Fruit fly (Drosophila melanogaster): ENCODE data around the gene CG3777.

CG3777 gene

dm6 chrX:279097-279727 lies at the start of gene CG3777, which contains the start of gene ewg:
CG3777 (plus strand) TSS chrX:279703.
ewg (minus strand) TSS chrX:279718.
- TF ChIP-seq jim (GFP tag; optimal IDR thresholded peaks at IDR 0.05): no peak
- TF ChIP-seq Hr83 (GFP tag; optimal IDR thresholded peaks at IDR 0.05; ENCODE audit: poor library complexity, severe bottlenecking): peak; percentile 25
- peak; percentile 30 for TF ChIP-seq h (GFP tag; optimal IDR thresholded peaks at IDR 0.05)
- no peak for TF ChIP-seq Rel (GFP tag; optimal IDR thresholded peaks at IDR 0.05)
- peak; percentile 40 for TF ChIP-seq Rel (tag; optimal IDR thresholded peaks at IDR 0.05)
- TF ChIP-seq fru (GFP tag; optimal IDR thresholded peaks at IDR 0.05): no peak

dm6 chrX:245802-246201 lies 33.7 kb upstream of the CG3777 start, which contains the start of the genes CG3038 and G9a:
CG3038 (minus strand) TSS chrX:245856.
G9a (plus strand) TSS chrX:245978.
- TF ChIP-seq tai (GFP tag; optimal IDR thresholded peaks at IDR 0.05): peak; percentile 24
- TF ChIP-seq Hr78 (GFP tag; optimal IDR thresholded peaks at IDR 0.05): no peak
- TF ChIP-seq ey (GFP tag; optimal IDR thresholded peaks at IDR 0.05): no peak
- no peak for TF ChIP-seq Dif (GFP tag; optimal IDR thresholded peaks at IDR 0.05; ENCODE audit: partially characterized antibody)
- no peak for TF ChIP-seq dmrt93B (GFP tag; optimal IDR thresholded peaks at IDR 0.05)
- peak; percentile 20 for TF ChIP-seq Myc (optimal IDR thresholded peaks at IDR 0.05)
- peak; percentile 20 for TF ChIP-seq psq (GFP tag; optimal IDR thresholded peaks at IDR 0.05)
- TF ChIP-seq dl (GFP tag; optimal IDR thresholded peaks at IDR 0.05; ENCODE audit: insufficient read depth in 1 of 2, partially characterized antibody in 2 of 2): no peak
- peak; percentile 34 for TF ChIP-seq HLH106 (tag; optimal IDR thresholded peaks at IDR 0.05)
- TF ChIP-seq usp (GFP tag; optimal IDR thresholded peaks at IDR 0.05): no peak
- no peak for TF ChIP-seq CrebA (GFP tag; optimal IDR thresholded peaks at IDR 0.05; ENCODE audit: borderline replicate concordance)
- TF ChIP-seq foxo (GFP tag; optimal IDR thresholded peaks at IDR 0.05): peak in 1 of 2 experiments; percentile 32
- TF ChIP-seq rgr (GFP tag; optimal IDR thresholded peaks at IDR 0.05): peak; percentile 47
- TF ChIP-seq dsf (GFP tag; optimal IDR thresholded peaks at IDR 0.05; ENCODE audit: borderline replicate concordance): no peak
- TF ChIP-seq N (GFP tag; optimal IDR thresholded peaks at IDR 0.05): no peak
- TF ChIP-seq lola (GFP tag; optimal IDR thresholded peaks at IDR 0.05): no peak
- TF ChIP-seq woc (GFP tag; optimal IDR thresholded peaks at IDR 0.05): no peak
- TF ChIP-seq CG9705 (GFP tag; optimal IDR thresholded peaks at IDR 0.05): peak; percentile 14
- TF ChIP-seq GATAd (GFP tag; optimal IDR thresholded peaks at IDR 0.05): no peak
- no peak for TF ChIP-seq Rel (GFP tag; optimal IDR thresholded peaks at IDR 0.05)
- TF ChIP-seq Rel (tag; optimal IDR thresholded peaks at IDR 0.05): peak; percentile 91
- no peak for TF ChIP-seq Mio (GFP tag; optimal IDR thresholded peaks at IDR 0.05)
- TF ChIP-seq CG32264 (GFP tag; optimal IDR thresholded peaks at IDR 0.05): no peak
- no peak for TF ChIP-seq Dfd (GFP tag; optimal IDR thresholded peaks at IDR 0.05)
- no peak for TF ChIP-seq Vsx2 (GFP tag; optimal IDR thresholded peaks at IDR 0.05; ENCODE audit: partially characterized antibody)
- no peak for TF ChIP-seq Jra (GFP tag; optimal IDR thresholded peaks at IDR 0.05)
- TF ChIP-seq Hnf4 (GFP tag; optimal IDR thresholded peaks at IDR 0.05): no peak
- peak; percentile 29 for TF ChIP-seq fru (GFP tag; optimal IDR thresholded peaks at IDR 0.05)
- TF ChIP-seq brk (GFP tag; optimal IDR thresholded peaks at IDR 0.05): peak; percentile 39
- peak; percentile 13 for TF ChIP-seq OdsH (GFP tag; optimal IDR thresholded peaks at IDR 0.05)
- peak; percentile 26 for TF ChIP-seq br (GFP tag; optimal IDR thresholded peaks at IDR 0.05)
- TF ChIP-seq pan (optimal IDR thresholded peaks at IDR 0.05): no peak
- TF ChIP-seq sv (GFP tag; optimal IDR thresholded peaks at IDR 0.05): peak; percentile 10
- TF ChIP-seq Sp1 (GFP tag; optimal IDR thresholded peaks at IDR 0.05): peak; percentile 20
- peak; percentile 39 for TF ChIP-seq Hr83 (GFP tag; optimal IDR thresholded peaks at IDR 0.05; ENCODE audit: poor library complexity, severe bottlenecking)
- TF ChIP-seq Abd-B (GFP tag; optimal IDR thresholded peaks at IDR 0.05): no peak
- TF ChIP-seq sage (GFP tag; optimal IDR thresholded peaks at IDR 0.05): no peak
- TF ChIP-seq jim (GFP tag; optimal IDR thresholded peaks at IDR 0.05): no peak
- TF ChIP-seq h (GFP tag; optimal IDR thresholded peaks at IDR 0.05): peak; percentile 44
